Worm (Caenorhabditis elegans) whole organism, young adult: ENCODE data around the gene ZK809.1.

Experiments used
- B0019.2 ChIP-seq: fragments of 200-800 bp; sonication (Bioruptor generic); conservative IDR thresholded peaks from 2 replicates; pipeline ENCODE4 v1.3.6; 2022; ENCODE audit warnings: missing genetic modification reagents, missing genetic modification characterization, missing compliant biosample characterization
- B0035.1 ChIP-seq: sonication (generic microtip); optimal IDR thresholded peaks from 2 replicates; lab custom pipeline; 2016; ENCODE audit warnings: missing genetic modification characterization, mild to moderate bottlenecking, missing compliant biosample characterization, missing genotype, missing genetic modification reagents
- C06A6.2 ChIP-seq: fragments of 200-800 bp; sonication (Bioruptor generic); conservative IDR thresholded peaks from 2 replicates; pipeline ENCODE4 v1.3.6; 2022; ENCODE audit warnings: missing genetic modification characterization, missing compliant biosample characterization
- D2030.7 ChIP-seq: fragments of 200-800 bp; sonication (Bioruptor generic); IDR thresholded peaks from 2 replicates; pipeline ENCODE4 v1.3.6; 2022; ENCODE audit warnings: missing genetic modification reagents, missing genetic modification characterization, missing compliant biosample characterization
- F22D6.2 ChIP-seq: sonication (generic microtip); optimal IDR thresholded peaks from 2 replicates; lab custom pipeline; 2016; ENCODE audit warnings: mild to moderate bottlenecking, missing genetic modification characterization, missing compliant biosample characterization
- F37B4.10 ChIP-seq: fragments of 200-800 bp; sonication (Bioruptor generic); IDR thresholded peaks from 2 replicates; pipeline ENCODE4 v1.3.6; 2022; ENCODE audit warnings: missing genetic modification characterization, missing compliant biosample characterization
- F49E8.2 ChIP-seq: sonication (generic microtip); optimal IDR thresholded peaks from 3 replicates; lab custom pipeline; 2017; ENCODE audit warnings: missing genetic modification characterization, mild to moderate bottlenecking, missing compliant biosample characterization, antibody characterized with exemption, moderate library complexity; ENCODE audit not compliant: insufficient read depth
- F52B5.7 ChIP-seq: sonication (generic microtip); optimal IDR thresholded peaks from 2 replicates; lab custom pipeline; 2016; ENCODE audit warnings: mild to moderate bottlenecking, missing genetic modification characterization, missing compliant biosample characterization
- T26A5.8 ChIP-seq: sonication (generic microtip); optimal IDR thresholded peaks from 2 replicates; lab custom pipeline; 2016; ENCODE audit warnings: missing genetic modification characterization, missing compliant biosample characterization
- Y53F4B.3 ChIP-seq: fragments of 200-800 bp; sonication (Bioruptor generic); IDR thresholded peaks from 2 replicates; pipeline ENCODE4 v1.3.6; 2022; ENCODE audit warnings: missing genetic modification reagents, missing genetic modification characterization, missing compliant biosample characterization
- Y56A3A.18 ChIP-seq: fragments of 200-800 bp; sonication (Bioruptor generic); IDR thresholded peaks from 2 replicates; pipeline ENCODE4 v1.3.6; 2022; ENCODE audit warnings: missing genetic modification reagents, missing genetic modification characterization, missing compliant biosample characterization
- Y79H2A.3 ChIP-seq: fragments of 200-800 bp; sonication (Bioruptor generic); conservative IDR thresholded peaks from 2 replicates; pipeline ENCODE4 v1.3.6; 2022; ENCODE audit warnings: missing genetic modification reagents, missing genetic modification characterization, missing compliant biosample characterization
- ama-1 ChIP-seq, 3 experiments: fragments of 150-350 bp in 1 of 3; sonication (generic microtip) in 2 of 3; optimal IDR thresholded peaks; 2 replicates each; lab custom pipeline; 2014 to 2018; ENCODE audit warnings: missing biosample characterization in 2 of 3, missing genetic modification characterization in 2 of 3, missing genetic modification reagents in 2 of 3
- aptf-2 ChIP-seq: fragments of 200-800 bp; sonication (Bioruptor generic); conservative IDR thresholded peaks from 2 replicates; pipeline ENCODE4 v1.3.6; 2022; ENCODE audit warnings: missing genetic modification reagents, missing genetic modification characterization, missing compliant biosample characterization
- attf-5 ChIP-seq: fragments of 200-800 bp; sonication (Bioruptor generic); optimal IDR thresholded peaks from 2 replicates; lab custom pipeline; 2018; ENCODE audit warnings: mild to moderate bottlenecking, missing genetic modification characterization, missing compliant biosample characterization
- attf-6 ChIP-seq: fragments of 200-800 bp; sonication (Bioruptor generic); IDR thresholded peaks from 2 replicates; pipeline ENCODE4 v1.3.6; 2022; ENCODE audit warnings: missing genetic modification reagents, missing genetic modification characterization, missing compliant biosample characterization
- bed-1 ChIP-seq: fragments of 200-800 bp; sonication (Bioruptor generic); IDR thresholded peaks from 2 replicates; pipeline ENCODE4 v1.3.6; 2022; ENCODE audit warnings: missing genetic modification reagents, missing genetic modification characterization, missing compliant biosample characterization
- cebp-2 ChIP-seq: fragments of 200-800 bp; sonication (Bioruptor generic); IDR thresholded peaks from 2 replicates; pipeline ENCODE4 v1.3.6; 2022; ENCODE audit warnings: missing genetic modification characterization, missing compliant biosample characterization
- ceh-27 ChIP-seq: fragments of 200-800 bp; sonication (Bioruptor generic); optimal IDR thresholded peaks from 2 replicates; lab custom pipeline; 2018; ENCODE audit warnings: mild to moderate bottlenecking, missing genetic modification characterization, moderate library complexity, missing compliant biosample characterization
- die-1 ChIP-seq: sonication (generic microtip); optimal IDR thresholded peaks from 2 replicates; lab custom pipeline; 2016; ENCODE audit warnings: missing genotype, mild to moderate bottlenecking, missing genetic modification characterization, missing compliant biosample characterization
- egl-18 ChIP-seq: fragments of 200-800 bp; sonication (Bioruptor generic); IDR thresholded peaks from 2 replicates; pipeline ENCODE4 v1.3.6; 2022; ENCODE audit warnings: missing genetic modification reagents, missing genetic modification characterization, missing compliant biosample characterization
- egrh-3 ChIP-seq: fragments of 200-800 bp; sonication (Bioruptor generic); IDR thresholded peaks from 2 replicates; pipeline ENCODE4 v1.3.6; 2022; ENCODE audit warnings: missing genetic modification reagents, missing genetic modification characterization, missing compliant biosample characterization
- ekl-4 ChIP-seq: fragments of 200-800 bp; sonication (Bioruptor generic); IDR thresholded peaks from 2 replicates; pipeline ENCODE4 v1.3.6; 2022; ENCODE audit warnings: missing genetic modification reagents, missing genetic modification characterization, missing compliant biosample characterization
- fkh-3 ChIP-seq: sonication (generic microtip); optimal IDR thresholded peaks from 2 replicates; lab custom pipeline; 2016; ENCODE audit warnings: mild to moderate bottlenecking, missing genetic modification characterization, missing compliant biosample characterization
- hlh-12 ChIP-seq: sonication (generic microtip); optimal IDR thresholded peaks from 2 replicates; lab custom pipeline; 2016; ENCODE audit warnings: missing genetic modification characterization, missing compliant biosample characterization
- hmg-1.2 ChIP-seq: fragments of 200-800 bp; sonication (Bioruptor generic); IDR thresholded peaks from 2 replicates; pipeline ENCODE4 v1.3.6; 2022; ENCODE audit warnings: missing genetic modification reagents, missing genetic modification characterization, missing compliant biosample characterization
- lag-1 ChIP-seq: fragments of 200-800 bp; sonication (Bioruptor generic); IDR thresholded peaks from 2 replicates; pipeline ENCODE4 v1.3.6; 2022; ENCODE audit warnings: missing genetic modification reagents, missing genetic modification characterization, missing compliant biosample characterization
- let-526 ChIP-seq: fragments of 200-800 bp; sonication (Bioruptor generic); IDR thresholded peaks from 2 replicates; pipeline ENCODE4 v1.3.6; 2022; ENCODE audit warnings: missing genetic modification reagents, missing genetic modification characterization, missing compliant biosample characterization
- lin-40 ChIP-seq: sonication (generic microtip); optimal IDR thresholded peaks from 2 replicates; lab custom pipeline; 2016; ENCODE audit warnings: missing genetic modification characterization, mild to moderate bottlenecking, missing compliant biosample characterization, missing genotype, missing genetic modification reagents
- lin-54 ChIP-seq: fragments of 200-800 bp; sonication (Bioruptor generic); optimal IDR thresholded peaks from 2 replicates; lab custom pipeline; 2018; ENCODE audit warnings: mild to moderate bottlenecking, missing genetic modification characterization, missing compliant biosample characterization
- lir-1 ChIP-seq: fragments of 200-800 bp; sonication (Bioruptor generic); conservative IDR thresholded peaks from 2 replicates; pipeline ENCODE4 v1.3.6; 2022; ENCODE audit warnings: missing genetic modification reagents, missing genetic modification characterization, missing compliant biosample characterization
- lsl-1 ChIP-seq: fragments of 200-800 bp; sonication (Bioruptor generic); optimal IDR thresholded peaks from 2 replicates; lab custom pipeline; 2018; ENCODE audit warnings: mild to moderate bottlenecking, missing genetic modification characterization, moderate library complexity, missing compliant biosample characterization
- madf-10 ChIP-seq: sonication (generic microtip); optimal IDR thresholded peaks from 2 replicates; lab custom pipeline; 2016; ENCODE audit warnings: mild to moderate bottlenecking, missing genetic modification characterization, missing compliant biosample characterization
- mcd-1 ChIP-seq: fragments of 200-800 bp; sonication (Bioruptor generic); IDR thresholded peaks from 2 replicates; pipeline ENCODE4 v1.3.6; 2022; ENCODE audit warnings: missing genetic modification reagents, missing genetic modification characterization, missing compliant biosample characterization
- nhr-27 ChIP-seq: fragments of 200-800 bp; sonication (Bioruptor generic); optimal IDR thresholded peaks from 2 replicates; lab custom pipeline; 2018; ENCODE audit warnings: mild to moderate bottlenecking, missing genetic modification characterization, moderate library complexity, missing compliant biosample characterization
- nhr-80 ChIP-seq: sonication (generic microtip); optimal IDR thresholded peaks from 2 replicates; lab custom pipeline; 2016; ENCODE audit warnings: missing genetic modification characterization, missing compliant biosample characterization
- rcor-1 ChIP-seq: fragments of 200-800 bp; sonication (Bioruptor generic); IDR thresholded peaks from 2 replicates; pipeline ENCODE4 v1.3.6; 2022; ENCODE audit warnings: missing genetic modification reagents, missing genetic modification characterization, missing compliant biosample characterization
- rec-8 ChIP-seq, 2 experiments: sonication (generic microtip); optimal IDR thresholded peaks; 2 replicates each; lab custom pipeline; 2016; ENCODE audit warnings: mild to moderate bottlenecking in 2 of 2, missing genetic modification characterization in 2 of 2, missing genetic modification reagents in 2 of 2, missing genotype in 2 of 2, missing biosample characterization in 1 of 2, missing compliant biosample characterization in 1 of 2, moderate library complexity in 1 of 2
- repo-1 ChIP-seq: sonication (generic microtip); optimal IDR thresholded peaks from 2 replicates; lab custom pipeline; 2017; ENCODE audit warnings: mild to moderate bottlenecking, missing genetic modification characterization, missing compliant biosample characterization
- snpc-1.1 ChIP-seq: sonication (generic microtip); optimal IDR thresholded peaks from 2 replicates; lab custom pipeline; 2017; ENCODE audit warnings: missing genetic modification characterization, mild to moderate bottlenecking, missing compliant biosample characterization, antibody characterized with exemption, moderate library complexity, missing genotype, missing genetic modification reagents; ENCODE audit not compliant: insufficient read depth
- sptf-2 ChIP-seq: fragments of 200-800 bp; sonication (Bioruptor generic); optimal IDR thresholded peaks from 2 replicates; lab custom pipeline; 2018; ENCODE audit warnings: mild to moderate bottlenecking, missing genetic modification characterization, missing compliant biosample characterization
- tlf-1 ChIP-seq: fragments of 200-800 bp; sonication (Bioruptor generic); optimal IDR thresholded peaks from 2 replicates; lab custom pipeline; 2018; ENCODE audit warnings: mild to moderate bottlenecking, missing genetic modification characterization, missing compliant biosample characterization
- unc-130 ChIP-seq: sonication (generic microtip); optimal IDR thresholded peaks from 2 replicates; lab custom pipeline; 2016; ENCODE audit warnings: missing genetic modification reagents, missing genetic modification characterization, missing compliant biosample characterization
- ztf-25 ChIP-seq: fragments of 200-800 bp; sonication (Bioruptor generic); IDR thresholded peaks from 2 replicates; pipeline ENCODE4 v1.3.6; 2022; ENCODE audit warnings: missing genetic modification reagents, missing genetic modification characterization, missing compliant biosample characterization
- ztf-3 ChIP-seq: fragments of 200-800 bp; sonication (Bioruptor generic); optimal IDR thresholded peaks from 2 replicates; lab custom pipeline; 2018; ENCODE audit warnings: mild to moderate bottlenecking, missing genetic modification characterization, missing compliant biosample characterization

ZK809.1 gene

ce11 chrIV:11601721-11602405 lies 40.0 kb upstream of the ZK809.1 start (continued):
- TF ChIP-seq ama-1 (optimal IDR thresholded peaks at IDR 0.05; lab: Kevin White, UChicago) (no peak), ama-1 (GFP tag; optimal IDR thresholded peaks at IDR 0.05; lab: Kevin White, UChicago) (peak; percentile 47 to 51), bed-1 (GFP tag; lab: Robert Waterston, UW) (no peak), lin-54 (GFP tag; lab: Kevin White, UChicago) (peak; percentile 36), hmg-1.2 (GFP tag; lab: Robert Waterston, UW) (peak; percentile 76), sptf-2 (GFP tag; lab: Kevin White, UChicago) (no peak), Y56A3A.18 (GFP tag; lab: Robert Waterston, UW) (no peak), egrh-3 (GFP tag; lab: Robert Waterston, UW) (0 out of 2 replicates have a peak, but pooled peaks have one; percentile 16), aptf-2 (no peak), F37B4.10 (no peak), attf-5 (GFP tag; lab: Kevin White, UChicago) (peak; percentile 30), fkh-3 (tag; lab: Kevin White, UChicago) (no peak), Y53F4B.3 (GFP tag; lab: Robert Waterston, UW) (no peak), madf-10 (tag; lab: Kevin White, UChicago) (peak; percentile 11), C06A6.2 (no peak), rec-8 (tag; optimal IDR thresholded peaks at IDR 0.05; lab: Kevin White, UChicago) (peak in 1 of 2 experiments; percentile 21), ceh-27 (GFP tag; lab: Kevin White, UChicago) (peak; percentile 32), B0019.2 (GFP tag; lab: Robert Waterston, UW) (no peak), attf-6 (GFP tag; lab: Robert Waterston, UW) (no peak), F22D6.2 (tag; lab: Kevin White, UChicago) (no peak), Y79H2A.3 (GFP tag; lab: Robert Waterston, UW) (no peak), nhr-80 (tag; lab: Kevin White, UChicago) (no peak), ztf-25 (GFP tag; lab: Robert Waterston, UW) (no peak), T26A5.8 (tag; lab: Kevin White, UChicago) (no peak), lir-1 (no peak; the same call in 1 of the 2 replicates), unc-130 (peak; percentile 54), mcd-1 (GFP tag; lab: Robert Waterston, UW) (peak; percentile 71), lag-1 (GFP tag; lab: Robert Waterston, UW) (no peak), hlh-12 (tag; lab: Kevin White, UChicago) (no peak), cebp-2 (GFP tag; lab: Robert Waterston, UW) (no peak), die-1 (tag; lab: Kevin White, UChicago) (no peak), B0035.1 (peak; percentile 43), F52B5.7 (tag; lab: Kevin White, UChicago) (no peak), ekl-4 (GFP tag; lab: Robert Waterston, UW) (no peak), repo-1 (tag; lab: Kevin White, UChicago) (peak; percentile 54), ztf-3 (GFP tag; lab: Kevin White, UChicago) (no peak), F49E8.2 (tag; lab: Kevin White, UChicago) (peak; percentile 78), egl-18 (GFP tag; lab: Robert Waterston, UW) (no peak), lin-40 (tag; lab: Kevin White, UChicago) (peak; percentile 49), let-526 (GFP tag; lab: Robert Waterston, UW) (no peak), lsl-1 (peak; percentile 69), tlf-1 (GFP tag; lab: Kevin White, UChicago) (peak; percentile 35), snpc-1.1 (no peak), nhr-27 (tag; lab: Kevin White, UChicago) (no peak), rcor-1 (GFP tag; lab: Robert Waterston, UW) (no peak), D2030.7 (GFP tag; lab: Robert Waterston, UW) (peak; percentile 72)
